Fruit fly (Drosophila melanogaster) whole organism, embryonic: ENCODE data around the gene Hpd.

ENCODE experiments used
- C15 ChIP-seq: fragments of 200-800 bp; sonication (Bioruptor generic); IDR thresholded peaks from 3 replicates; pipeline ENCODE4 v1.3.6; 2022; ENCODE audit warnings: missing biosample characterization, missing genetic modification characterization
- CG10267 ChIP-seq: fragments of 200-800 bp; sonication (Bioruptor generic); optimal IDR thresholded peaks from 2 replicates; lab custom pipeline; 2018; ENCODE audit warnings: missing biosample characterization, mild to moderate bottlenecking, missing genetic modification characterization, moderate library complexity
- CG11723 ChIP-seq: fragments of 200-800 bp; sonication (Bioruptor generic); optimal IDR thresholded peaks from 2 replicates; lab custom pipeline; 2017; ENCODE audit warnings: missing biosample characterization, mild to moderate bottlenecking, missing genetic modification characterization
- CG12104 ChIP-seq: fragments of 200-800 bp; sonication (Bioruptor generic); optimal IDR thresholded peaks from 3 replicates; lab custom pipeline; 2016; ENCODE audit warnings: missing biosample characterization, missing genetic modification characterization
- CG12659 ChIP-seq: fragments of 200-800 bp; sonication (Bioruptor generic); optimal IDR thresholded peaks from 3 replicates; lab custom pipeline; 2017; ENCODE audit warnings: mild to moderate bottlenecking, missing biosample characterization, missing genetic modification reagents, missing genetic modification characterization
- CG12769 ChIP-seq: fragments of 200-800 bp; sonication (Bioruptor generic); optimal IDR thresholded peaks from 2 replicates; lab custom pipeline; 2019; ENCODE audit warnings: missing biosample characterization, mild to moderate bottlenecking, missing genetic modification characterization, moderate library complexity
- CG1602 ChIP-seq: fragments of 200-800 bp; sonication (Bioruptor generic); optimal IDR thresholded peaks from 3 replicates; lab custom pipeline; 2016; ENCODE audit warnings: missing biosample characterization, missing genetic modification characterization
- CG16863 ChIP-seq: fragments of 200-800 bp; sonication (Bioruptor generic); optimal IDR thresholded peaks from 3 replicates; lab custom pipeline; 2016; ENCODE audit warnings: missing biosample characterization, missing genetic modification characterization
- CG18476 ChIP-seq: fragments of 200-800 bp; sonication (Bioruptor generic); optimal IDR thresholded peaks from 2 replicates; lab custom pipeline; 2016; ENCODE audit warnings: missing biosample characterization, mild to moderate bottlenecking, missing genetic modification characterization
- CG31365 ChIP-seq: fragments of 200-800 bp; sonication (Bioruptor generic); optimal IDR thresholded peaks from 2 replicates; lab custom pipeline; 2018; ENCODE audit warnings: missing biosample characterization, mild to moderate bottlenecking, missing genetic modification characterization
- CG4328 ChIP-seq: fragments of 200-800 bp; sonication (Bioruptor generic); optimal IDR thresholded peaks from 3 replicates; lab custom pipeline; 2017; ENCODE audit warnings: missing biosample characterization, missing genetic modification reagents, missing genetic modification characterization
- CG4820 ChIP-seq: fragments of 200-800 bp; sonication (Bioruptor generic); optimal IDR thresholded peaks from 3 replicates; lab custom pipeline; 2016; ENCODE audit warnings: missing biosample characterization, missing genetic modification characterization
- CTCF ChIP-seq: fragments of 200-800 bp; sonication (Bioruptor generic); optimal IDR thresholded peaks from 2 replicates; lab custom pipeline; 2017; ENCODE audit warnings: missing biosample characterization, mild to moderate bottlenecking, missing genetic modification characterization, moderate library complexity
- Camta ChIP-seq: fragments of 200-800 bp; sonication (Bioruptor generic); optimal IDR thresholded peaks from 2 replicates; lab custom pipeline; 2016; ENCODE audit warnings: missing biosample characterization, missing genetic modification characterization
- Chrac-16 ChIP-seq: fragments of 200-800 bp; sonication (Bioruptor generic); optimal IDR thresholded peaks from 3 replicates; lab custom pipeline; 2016; ENCODE audit warnings: missing biosample characterization, missing genetic modification characterization
- D19B ChIP-seq: fragments of 200-800 bp; sonication (Bioruptor generic); optimal IDR thresholded peaks from 2 replicates; lab custom pipeline; 2017; ENCODE audit warnings: missing biosample characterization, mild to moderate bottlenecking, missing genetic modification characterization
- Doc3 ChIP-seq: fragments of 200-800 bp; sonication (Bioruptor generic); IDR thresholded peaks from 3 replicates; pipeline ENCODE4 v1.3.6; 2022; ENCODE audit warnings: missing biosample characterization, missing genetic modification characterization; ENCODE audit not compliant: partially characterized antibody
- Dref ChIP-seq: fragments of 200-800 bp; sonication (Bioruptor generic); IDR thresholded peaks from 2 replicates; pipeline ENCODE4 v1.3.6; 2022; ENCODE audit warnings: missing biosample characterization, missing genetic modification characterization
- Ets65A ChIP-seq: fragments of 200-800 bp; sonication (Bioruptor generic); peaks from one replicate; lab custom pipeline; 2016; ENCODE audit warnings: missing biosample characterization, missing genetic modification characterization
- Fer1 ChIP-seq: fragments of 200-800 bp; sonication (Bioruptor generic); optimal IDR thresholded peaks from 2 replicates; lab custom pipeline; 2017; ENCODE audit warnings: missing biosample characterization, mild to moderate bottlenecking, missing genetic modification characterization
- Hmr ChIP-seq: fragments of 200-800 bp; sonication (Bioruptor generic); optimal IDR thresholded peaks from 3 replicates; lab custom pipeline; 2017; ENCODE audit warnings: mild to moderate bottlenecking, missing biosample characterization, missing genetic modification reagents, missing genetic modification characterization
- Hr3 ChIP-seq: fragments of 200-800 bp; sonication (Bioruptor generic); optimal IDR thresholded peaks from 3 replicates; lab custom pipeline; 2016; ENCODE audit warnings: missing biosample characterization, missing genetic modification characterization
- Hsf ChIP-seq: fragments of 200-800 bp; sonication (Bioruptor generic); optimal IDR thresholded peaks from 3 replicates; lab custom pipeline; 2016; ENCODE audit warnings: missing biosample characterization, missing genetic modification characterization
- Lim3 ChIP-seq: fragments of 200-800 bp; sonication (Bioruptor generic); IDR thresholded peaks from 2 replicates; pipeline ENCODE4 v1.3.6; 2022; ENCODE audit warnings: missing biosample characterization, missing genetic modification characterization
- Med ChIP-seq: fragments of 200-800 bp; sonication (Bioruptor generic); peaks from one replicate; lab custom pipeline; 2016; ENCODE audit warnings: missing biosample characterization, missing genetic modification characterization, mild to moderate bottlenecking, inconsistent platforms, moderate library complexity
- PHDP ChIP-seq: fragments of 200-800 bp; sonication (Bioruptor generic); optimal IDR thresholded peaks from 3 replicates; lab custom pipeline; 2018; ENCODE audit warnings: missing biosample characterization, mild to moderate bottlenecking, missing genetic modification characterization, moderate library complexity
- Pdp1 ChIP-seq, 2 experiments: fragments of 200-800 bp; sonication (Bioruptor generic); optimal IDR thresholded peaks; 3 replicates each; lab custom pipeline; 2016; ENCODE audit warnings: missing biosample characterization in 2 of 2, missing genetic modification characterization in 2 of 2, mild to moderate bottlenecking in 1 of 2, moderate library complexity in 1 of 2
- YL-1 ChIP-seq: fragments of 200-800 bp; sonication (Bioruptor generic); optimal IDR thresholded peaks from 3 replicates; lab custom pipeline; 2017; ENCODE audit warnings: missing biosample characterization, mild to moderate bottlenecking, missing genetic modification characterization
- ap ChIP-seq: fragments of 200-800 bp; sonication (Bioruptor generic); IDR thresholded peaks from 2 replicates; pipeline ENCODE4 v1.3.6; 2022; ENCODE audit warnings: missing biosample characterization, missing genetic modification characterization
- bigmax ChIP-seq: fragments of 200-800 bp; sonication (Bioruptor generic); optimal IDR thresholded peaks from 2 replicates; lab custom pipeline; 2018; ENCODE audit warnings: missing biosample characterization, mild to moderate bottlenecking, missing genetic modification characterization
- bowl ChIP-seq: fragments of 200-800 bp; sonication (Bioruptor generic); IDR thresholded peaks from 2 replicates; pipeline ENCODE4 v1.3.6; 2022; ENCODE audit warnings: missing biosample characterization, missing genetic modification characterization
- cg ChIP-seq: fragments of 200-800 bp; sonication (Bioruptor generic); optimal IDR thresholded peaks from 3 replicates; lab custom pipeline; 2019; ENCODE audit warnings: missing biosample characterization, mild to moderate bottlenecking, missing genetic modification characterization, moderate library complexity
- chm ChIP-seq: fragments of 200-800 bp; sonication (Bioruptor generic); IDR thresholded peaks from 2 replicates; pipeline ENCODE4 v1.3.6; 2022; ENCODE audit warnings: missing biosample characterization, missing genetic modification characterization
- cwo ChIP-seq: fragments of 200-800 bp; sonication (Bioruptor generic); optimal IDR thresholded peaks from 3 replicates; lab custom pipeline; 2017; ENCODE audit warnings: missing biosample characterization, missing genetic modification characterization, mild to moderate bottlenecking, moderate library complexity, missing genetic modification reagents
- ems ChIP-seq: fragments of 200-800 bp; sonication (Bioruptor generic); optimal IDR thresholded peaks from 3 replicates; lab custom pipeline; 2016; ENCODE audit warnings: missing biosample characterization, missing genetic modification characterization
- fd96Cb ChIP-seq: fragments of 200-800 bp; sonication (Bioruptor generic); optimal IDR thresholded peaks from 2 replicates; lab custom pipeline; 2018; ENCODE audit warnings: missing biosample characterization, mild to moderate bottlenecking, missing genetic modification characterization, moderate library complexity
- gcm ChIP-seq: fragments of 200-800 bp; sonication (Bioruptor generic); optimal IDR thresholded peaks from 2 replicates; lab custom pipeline; 2019; ENCODE audit warnings: missing biosample characterization, mild to moderate bottlenecking, missing genetic modification characterization, moderate library complexity
- gsb ChIP-seq: fragments of 200-800 bp; sonication (Bioruptor generic); IDR thresholded peaks from 2 replicates; pipeline ENCODE4 v1.3.6; 2022; ENCODE audit warnings: missing biosample characterization, missing genetic modification characterization
- gt ChIP-seq: fragments of 200-800 bp; sonication (Bioruptor generic); IDR thresholded peaks from 2 replicates; pipeline ENCODE4 v1.3.6; 2022; ENCODE audit warnings: missing biosample characterization, missing genetic modification characterization
- her ChIP-seq: fragments of 200-800 bp; sonication (Bioruptor generic); optimal IDR thresholded peaks from 2 replicates; lab custom pipeline; 2016; ENCODE audit warnings: missing biosample characterization, missing genetic modification characterization
- jing ChIP-seq: fragments of 200-800 bp; sonication (Bioruptor generic); optimal IDR thresholded peaks from 2 replicates; lab custom pipeline; 2018; ENCODE audit warnings: missing biosample characterization, mild to moderate bottlenecking, missing genetic modification characterization
- ken ChIP-seq: fragments of 200-800 bp; sonication (Bioruptor generic); IDR thresholded peaks from 3 replicates; pipeline ENCODE4 v1.3.6; 2022; ENCODE audit warnings: missing biosample characterization, missing genetic modification characterization
- nmo ChIP-seq: fragments of 200-800 bp; sonication (Bioruptor generic); optimal IDR thresholded peaks from 2 replicates; lab custom pipeline; 2018; ENCODE audit warnings: missing biosample characterization, mild to moderate bottlenecking, missing genetic modification characterization, moderate library complexity
- peb ChIP-seq: fragments of 200-800 bp; sonication (Bioruptor generic); IDR thresholded peaks from 2 replicates; pipeline ENCODE4 v1.3.6; 2022; ENCODE audit warnings: missing biosample characterization, missing genetic modification characterization
- phol ChIP-seq: fragments of 200-800 bp; sonication (Bioruptor generic); optimal IDR thresholded peaks from 3 replicates; lab custom pipeline; 2018; ENCODE audit warnings: missing biosample characterization, mild to moderate bottlenecking, missing genetic modification characterization, moderate library complexity
- so ChIP-seq: fragments of 200-800 bp; sonication (Bioruptor generic); IDR thresholded peaks from 3 replicates; pipeline ENCODE4 v1.3.6; 2022; ENCODE audit warnings: missing biosample characterization, missing genetic modification characterization
- sob ChIP-seq: fragments of 200-800 bp; sonication (Bioruptor generic); IDR thresholded peaks from 2 replicates; pipeline ENCODE4 v1.3.6; 2022; ENCODE audit warnings: missing biosample characterization, missing genetic modification characterization
- ssp ChIP-seq: fragments of 200-800 bp; sonication (Bioruptor generic); IDR thresholded peaks from 2 replicates; pipeline ENCODE4 v1.3.6; 2022; ENCODE audit warnings: missing biosample characterization, missing genetic modification characterization
- sug ChIP-seq: fragments of 200-800 bp; optimal IDR thresholded peaks from 2 replicates; lab custom pipeline; 2019; ENCODE audit warnings: missing biosample characterization, mild to moderate bottlenecking, missing genetic modification characterization, moderate library complexity
- tap ChIP-seq: fragments of 200-800 bp; optimal IDR thresholded peaks from 3 replicates; lab custom pipeline; 2019; ENCODE audit warnings: missing biosample characterization, mild to moderate bottlenecking, missing genetic modification characterization, moderate library complexity
- vvl ChIP-seq: fragments of 200-800 bp; sonication (Bioruptor generic); IDR thresholded peaks from 2 replicates; pipeline ENCODE4 v1.3.6; 2022; ENCODE audit warnings: missing biosample characterization, missing genetic modification characterization

Hpd gene

DNA sequence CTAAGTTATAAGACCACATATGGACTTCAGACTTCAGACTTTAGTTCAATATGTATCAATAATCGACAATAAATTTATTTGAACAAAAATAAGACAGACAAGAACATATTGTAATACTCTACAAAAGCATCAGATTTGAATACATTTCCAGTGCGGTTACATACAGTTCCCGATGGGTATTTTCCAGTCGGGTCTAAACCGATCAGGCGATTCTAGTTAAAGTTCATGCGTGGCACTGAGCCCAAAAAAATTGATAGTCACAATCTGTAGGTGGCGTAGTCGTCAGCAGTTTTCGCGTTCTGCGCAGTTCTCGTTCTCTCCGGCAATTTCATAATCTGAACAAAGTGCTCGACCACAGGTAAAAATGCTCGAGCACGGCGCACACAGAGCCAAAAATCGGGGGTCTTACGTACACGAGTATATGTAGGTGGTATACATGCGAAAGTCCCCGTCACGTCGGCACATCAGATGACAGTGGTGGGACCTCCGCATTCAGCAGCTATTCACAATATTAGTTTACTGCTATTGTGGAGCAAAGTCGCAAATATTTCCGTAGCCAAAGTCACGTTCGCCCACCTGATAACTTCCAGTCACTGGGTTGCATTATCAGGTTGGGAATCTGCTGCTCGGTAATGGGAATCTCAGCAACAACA is 44.3 kb downstream of the Hpd start (continued):
- TF ChIP-seq Chrac-16: peak; percentile 37
- no peak for TF ChIP-seq peb (GFP tag; lab: Robert Waterston, UW)
- no peak for TF ChIP-seq Camta
- peak; percentile 87 for TF ChIP-seq Med (GFP tag; lab: Kevin White, UChicago)
- no peak for TF ChIP-seq CG16863
- TF ChIP-seq CG12769 (tag; lab: Kevin White, UChicago): peak; percentile 73
- TF ChIP-seq CG4820 (GFP tag; lab: Kevin White, UChicago): peak; percentile 59
- peak; percentile 63 for TF ChIP-seq CTCF (GFP tag; lab: Kevin White, UChicago)
- no peak for TF ChIP-seq gt
- no peak for TF ChIP-seq jing (GFP tag; lab: Kevin White, UChicago)
- TF ChIP-seq Dref (GFP tag; lab: Robert Waterston, UW): 0 out of 2 replicates have a peak, but pooled peaks have one; percentile 15
- TF ChIP-seq vvl (GFP tag; lab: Robert Waterston, UW): peak; percentile 25; the same call in 1 of the 2 replicates
- TF ChIP-seq tap (tag; lab: Kevin White, UChicago): no peak
- no peak for TF ChIP-seq Lim3
- no peak for TF ChIP-seq gcm (GFP tag; lab: Kevin White, UChicago)
- TF ChIP-seq Hsf (GFP tag; lab: Kevin White, UChicago): peak; percentile 62
- TF ChIP-seq Fer1 (GFP tag; lab: Kevin White, UChicago): peak; percentile 69
- no peak for TF ChIP-seq CG11723 (GFP tag; lab: Kevin White, UChicago)
- TF ChIP-seq cwo (GFP tag; lab: Kevin White, UChicago): peak; percentile 85
- no peak for TF ChIP-seq CG1602 (GFP tag; lab: Kevin White, UChicago)
- TF ChIP-seq ems (GFP tag; lab: Kevin White, UChicago): peak; percentile 12
- TF ChIP-seq CG12659: peak; percentile 57
- peak; percentile 79 for TF ChIP-seq Hmr (GFP tag; lab: Kevin White, UChicago)
- TF ChIP-seq cg (GFP tag; lab: Kevin White, UChicago): peak; percentile 36
- peak; percentile 38; the same call in 2 of the 3 replicates for TF ChIP-seq so (GFP tag; lab: Robert Waterston, UW)
- TF ChIP-seq phol (tag; lab: Kevin White, UChicago): peak; percentile 9
- TF ChIP-seq chm (GFP tag; lab: Robert Waterston, UW): peak; percentile 29; the same call in 1 of the 2 replicates
- TF ChIP-seq gsb (GFP tag; lab: Robert Waterston, UW): 0 out of 2 replicates have a peak, but pooled peaks have one; percentile 21
- no peak for TF ChIP-seq bowl (GFP tag; lab: Robert Waterston, UW)
- 0 out of 3 replicates have a peak, but pooled peaks have one; percentile 3 for TF ChIP-seq ken (GFP tag; lab: Robert Waterston, UW)
- peak; percentile 99 for TF ChIP-seq D19B
- peak; percentile 51 to 75 for TF ChIP-seq Pdp1 (GFP tag; optimal IDR thresholded peaks at IDR 0.05; lab: Kevin White, UChicago)
- peak; percentile 47 for TF ChIP-seq sob (GFP tag; lab: Robert Waterston, UW)
- TF ChIP-seq sug (tag; lab: Kevin White, UChicago): peak; percentile 73
- TF ChIP-seq Doc3 (GFP tag; lab: Robert Waterston, UW): no peak
- no peak for TF ChIP-seq ap
- peak; percentile 27 for TF ChIP-seq PHDP (tag; lab: Kevin White, UChicago)
- TF ChIP-seq CG18476: peak; percentile 31
- TF ChIP-seq CG31365 (tag; lab: Kevin White, UChicago): no peak
- peak; percentile 9 for TF ChIP-seq fd96Cb
- no peak for TF ChIP-seq CG12104 (GFP tag; lab: Kevin White, UChicago)
- TF ChIP-seq bigmax (GFP tag; lab: Kevin White, UChicago): no peak
- TF ChIP-seq Ets65A (GFP tag; lab: Kevin White, UChicago): peak; percentile 31
- TF ChIP-seq Hr3 (GFP tag; lab: Kevin White, UChicago): peak; percentile 48
- peak; percentile 6 for TF ChIP-seq YL-1 (GFP tag; lab: Kevin White, UChicago)
- TF ChIP-seq CG4328 (GFP tag; lab: Kevin White, UChicago): peak; percentile 34
- TF ChIP-seq C15 (GFP tag; lab: Robert Waterston, UW): no peak
- no peak for TF ChIP-seq her (GFP tag; lab: Kevin White, UChicago)
- no peak for TF ChIP-seq ssp
- TF ChIP-seq nmo (GFP tag; lab: Kevin White, UChicago): peak; percentile 33
- no peak for TF ChIP-seq CG10267 (tag; lab: Kevin White, UChicago)
